Worm (Caenorhabditis elegans): ENCODE results near the gene M05D6.9.

DNA sequence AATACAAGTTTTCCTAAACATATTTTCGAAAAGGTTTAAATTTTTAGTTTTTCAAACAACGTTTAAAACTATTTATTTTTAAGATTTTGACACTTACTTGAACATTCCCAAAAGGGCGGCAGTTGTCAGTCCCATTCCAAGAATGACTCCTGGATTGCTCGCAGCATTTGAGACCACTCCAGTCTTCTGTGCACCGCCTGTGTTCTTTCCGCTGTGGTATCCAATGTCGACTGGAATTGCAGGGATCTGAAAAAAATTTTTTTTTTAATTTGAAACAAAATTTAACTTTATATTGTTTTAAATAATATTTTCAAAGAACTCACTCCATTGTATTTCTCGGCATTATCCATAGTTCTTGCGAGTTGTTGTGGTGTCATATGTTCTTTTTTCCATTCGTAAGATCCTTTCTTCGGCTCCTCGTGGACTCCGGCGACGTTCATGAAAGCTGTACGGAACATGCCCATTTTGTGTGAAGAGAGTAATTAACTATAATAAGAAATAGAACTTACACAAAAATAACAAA, 12.3 kb upstream of the M05D6.9 start, which contains the start of gene M05D6.5:
- TF ChIP-seq ref-1 (GFP tag; conservative IDR thresholded peaks at IDR 0.05) (no peak), cog-1 (tag; optimal IDR thresholded peaks at IDR 0.05) (no peak)

All from whole organism, midembryonic.